Fruit fly (Drosophila melanogaster): ENCODE results near the gene twit.

twit gene

DNA sequence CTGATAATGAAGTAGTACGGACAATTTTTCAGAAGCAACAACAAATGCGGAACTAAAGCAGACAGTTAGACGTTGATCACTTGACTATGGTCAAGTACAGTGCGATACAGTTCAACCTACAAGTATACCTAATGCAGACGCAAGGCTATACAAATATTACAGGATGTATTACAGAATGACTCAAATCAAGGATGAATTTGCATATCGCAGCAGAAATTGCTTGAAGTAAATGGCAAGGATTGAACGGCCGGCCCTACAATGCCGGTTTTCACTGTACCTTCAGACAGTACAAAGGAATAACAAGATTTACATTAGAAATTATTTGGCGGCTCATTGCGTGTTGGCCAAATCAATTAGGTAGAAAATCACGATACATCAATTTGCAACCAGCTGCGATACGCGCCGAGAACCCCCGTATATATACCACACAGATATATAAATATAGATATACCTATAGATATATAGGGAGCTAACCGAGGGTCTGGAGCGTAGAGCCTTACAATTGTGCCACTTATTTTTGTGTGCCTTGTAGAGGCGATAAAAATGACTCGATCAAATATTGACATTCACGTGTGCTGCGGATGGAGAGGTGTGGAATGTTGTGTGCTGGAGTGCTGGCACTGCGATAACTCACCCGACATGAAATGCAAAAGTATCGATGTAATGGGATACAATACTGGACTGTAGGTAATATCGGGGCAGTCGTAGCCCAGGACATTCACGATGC is 29.1 kb downstream of the twit start (continued):
- peak; percentile 62; the same call in 1 of the 3 replicates for TF ChIP-seq CG11560 (tag; IDR thresholded peaks at IDR 0.05)
- no peak for TF ChIP-seq CG3065 (GFP tag; optimal IDR thresholded peaks at IDR 0.05)
- no peak; the same call in 2 of the 3 replicates for TF ChIP-seq Optix (GFP tag; IDR thresholded peaks at IDR 0.05)
- no peak for TF ChIP-seq CG30431 (GFP tag; optimal IDR thresholded peaks at IDR 0.05)
- no peak for TF ChIP-seq sna (GFP tag; IDR thresholded peaks at IDR 0.05; ENCODE audit: partially characterized antibody)
- TF ChIP-seq CG16813 (GFP tag; IDR thresholded peaks at IDR 0.05; ENCODE audit: partially characterized antibody) = no peak
- TF ChIP-seq Doc3 (GFP tag; IDR thresholded peaks at IDR 0.05; ENCODE audit: partially characterized antibody) = no peak
- no peak for TF ChIP-seq CG15479 (GFP tag; optimal IDR thresholded peaks at IDR 0.05)
- TF ChIP-seq Hmx (GFP tag; optimal IDR thresholded peaks at IDR 0.05) = no peak
- TF ChIP-seq CG5180 (GFP tag; optimal IDR thresholded peaks at IDR 0.05) = peak; percentile 19
- TF ChIP-seq wek (GFP tag; optimal IDR thresholded peaks at IDR 0.05) = peak; percentile 19
- TF ChIP-seq vfl (GFP tag; optimal IDR thresholded peaks at IDR 0.05) = no peak
- no peak for TF ChIP-seq bowl (GFP tag; IDR thresholded peaks at IDR 0.05)
- no peak for TF ChIP-seq Bdp1 (GFP tag; optimal IDR thresholded peaks at IDR 0.05)
- TF ChIP-seq nom (GFP tag; optimal IDR thresholded peaks at IDR 0.05) = peak; percentile 18
- TF ChIP-seq CG7786 (GFP tag; optimal IDR thresholded peaks at IDR 0.05) = peak; percentile 55
- 0 out of 2 replicates have a peak, but pooled peaks have one; percentile 19 for TF ChIP-seq ham (GFP tag; IDR thresholded peaks at IDR 0.05)
- TF ChIP-seq fru (optimal IDR thresholded peaks at IDR 0.05) = no peak
- TF ChIP-seq CG3838 (GFP tag; optimal IDR thresholded peaks at IDR 0.05) = no peak
- TF ChIP-seq Bteb2 (GFP tag; optimal IDR thresholded peaks at IDR 0.05) = peak; percentile 31
- TF ChIP-seq jigr1 (GFP tag; IDR thresholded peaks at IDR 0.05) = no peak
- peak; percentile 49; the same call in 1 of the 3 replicates for TF ChIP-seq B-H1 (GFP tag; IDR thresholded peaks at IDR 0.05)
- TF ChIP-seq YL-1 (GFP tag; optimal IDR thresholded peaks at IDR 0.05) = no peak
- TF ChIP-seq Eip74EF (GFP tag; optimal IDR thresholded peaks at IDR 0.05) = peak in 1 of 2 experiments; percentile 83
- TF ChIP-seq CG11398 (GFP tag; optimal IDR thresholded peaks at IDR 0.05) = no peak
- TF ChIP-seq CG8924 (tag; optimal IDR thresholded peaks at IDR 0.05) = no peak
- no peak for TF ChIP-seq pfk (GFP tag; optimal IDR thresholded peaks at IDR 0.05)
- TF ChIP-seq CG7357 (GFP tag; IDR thresholded peaks at IDR 0.05) = peak; percentile 60; the same call in 2 of the 3 replicates
- TF ChIP-seq CG1832 (GFP tag; optimal IDR thresholded peaks at IDR 0.05) = no peak
- peak; percentile 67 for TF ChIP-seq Antp (GFP tag; optimal IDR thresholded peaks at IDR 0.05)
- TF ChIP-seq gro (GFP tag; optimal IDR thresholded peaks at IDR 0.05) = peak; percentile 67
- TF ChIP-seq zf30C (GFP tag; optimal IDR thresholded peaks at IDR 0.05) = no peak
- no peak for TF ChIP-seq onecut (GFP tag; IDR thresholded peaks at IDR 0.05)
- no peak for TF ChIP-seq salm (tag; optimal IDR thresholded peaks at IDR 0.05)
- no peak for TF ChIP-seq CG12219 (GFP tag; optimal IDR thresholded peaks at IDR 0.05)
- 0 out of 2 replicates have a peak, but pooled peaks have one; percentile 49 for TF ChIP-seq klu (GFP tag; IDR thresholded peaks at IDR 0.05)
- peak; percentile 3 for TF ChIP-seq tup (GFP tag; optimal IDR thresholded peaks at IDR 0.05)
- peak; percentile 37 for TF ChIP-seq CG4424 (GFP tag; optimal IDR thresholded peaks at IDR 0.05)
- no peak for TF ChIP-seq Lpt (GFP tag; optimal IDR thresholded peaks at IDR 0.05)
- peak; percentile 54 for TF ChIP-seq Dip3 (GFP tag; optimal IDR thresholded peaks at IDR 0.05)
- no peak for TF ChIP-seq pros (GFP tag; optimal IDR thresholded peaks at IDR 0.05)
- no peak for TF ChIP-seq gcm2 (GFP tag; optimal IDR thresholded peaks at IDR 0.05)
- TF ChIP-seq z (GFP tag; IDR thresholded peaks at IDR 0.05) = no peak
- TF ChIP-seq slbo (GFP tag; IDR thresholded peaks at IDR 0.05) = peak; percentile 91
- TF ChIP-seq vvl (GFP tag; IDR thresholded peaks at IDR 0.05) = peak; percentile 66
- no peak for TF ChIP-seq HmgD (GFP tag; optimal IDR thresholded peaks at IDR 0.05)
- peak; percentile 59 for TF ChIP-seq CG13894 (tag; optimal IDR thresholded peaks at IDR 0.05)
- peak; percentile 51 for TF ChIP-seq Fer1 (GFP tag; optimal IDR thresholded peaks at IDR 0.05)
- no peak for TF ChIP-seq yki (optimal IDR thresholded peaks at IDR 0.05)
- TF ChIP-seq btn (GFP tag; optimal IDR thresholded peaks at IDR 0.05) = no peak
- no peak for TF ChIP-seq sima (GFP tag; optimal IDR thresholded peaks at IDR 0.05)

Data from whole organism, embryonic.